Worm (Caenorhabditis elegans): ENCODE data around the gene F35A5.1.

- TF ChIP-seq zip-8 (tag; optimal IDR thresholded peaks at IDR 0.05) (no peak), unc-62 (GFP tag; optimal IDR thresholded peaks at IDR 0.05) (no peak), elt-1 (tag; optimal IDR thresholded peaks at IDR 0.05; ENCODE audit: borderline replicate concordance, insufficient read depth) (no peak), lin-32 (GFP tag; optimal IDR thresholded peaks at IDR 0.05) (no peak), nhr-76 (tag; optimal IDR thresholded peaks at IDR 0.05) (no peak)
Observed at ce11 chrX:3821609-3822008, 14.3 kb downstream of the F35A5.1 start.
